Worm (Caenorhabditis elegans): ENCODE measurements around the gene srv-27.

DNA sequence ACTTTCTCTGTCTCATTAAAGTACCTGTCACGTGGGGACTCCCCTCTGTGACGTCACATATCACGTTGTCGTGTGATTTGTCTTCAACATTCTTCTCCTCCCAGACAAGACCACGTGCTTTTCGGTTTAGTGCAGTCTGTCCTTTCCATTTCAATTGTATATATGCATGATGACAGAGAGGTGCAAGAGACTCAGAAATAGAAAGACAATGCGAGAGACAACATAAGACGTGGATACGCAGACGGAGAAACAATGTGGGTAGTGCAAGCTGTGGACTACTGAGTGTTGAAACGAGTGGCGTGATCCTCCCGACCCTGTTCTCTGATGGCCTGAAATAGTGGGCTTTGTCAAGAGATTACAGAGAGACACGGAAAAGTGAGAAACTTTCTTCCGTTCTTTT, 38.6 kb upstream of the srv-27 start:
- TF ChIP-seq him-1 (tag; optimal IDR thresholded peaks at IDR 0.05): peak; percentile 81
- no peak for TF ChIP-seq dao-5 (tag; optimal IDR thresholded peaks at IDR 0.05)
